Fruit fly (Drosophila melanogaster) S2 (cell line): ENCODE data around the gene Cluap1.
A peak's percentile ranks its signal among the peaks of the same experiment; 100 is the strongest.

Experiments
- CG8478 ChIP-seq: fragments of >200 bp; optimal IDR thresholded peaks from 2 replicates; lab custom pipeline; 2018
- CTCF ChIP-seq, 2 experiments: fragments of >200 bp; optimal IDR thresholded peaks; 2 replicates each; lab custom pipeline; 2018

Cluap1 gene

dm6 chrX:22544222-22544621, at the start of gene Cluap1:
Gene Cluap1, minus strand, starts transcription at chrX:22544322.
- TF ChIP-seq CG8478 = no peak
- TF ChIP-seq CTCF (optimal IDR thresholded peaks at IDR 0.05; lab: Kevin White, UChicago) = no peak

- TF ChIP-seq CTCF (optimal IDR thresholded peaks at IDR 0.05; lab: Kevin White, UChicago) = peak; percentile 76 to 77
- no peak for TF ChIP-seq CG8478
Measured at dm6 chrX:22582909-22583308, 38.8 kb upstream of the Cluap1 start.

- no peak for TF ChIP-seq CG8478
- TF ChIP-seq CTCF (optimal IDR thresholded peaks at IDR 0.05; lab: Kevin White, UChicago) = no peak
Measured at dm6 chrX:22575082-22575481, 31.0 kb upstream of the Cluap1 start.

- TF ChIP-seq CG8478 (no peak), CTCF (optimal IDR thresholded peaks at IDR 0.05; lab: Kevin White, UChicago) (no peak)
Measured at dm6 chrX:22574362-22574761, 30.2 kb upstream of the Cluap1 start.

- TF ChIP-seq CTCF (optimal IDR thresholded peaks at IDR 0.05; lab: Kevin White, UChicago) (no peak), CG8478 (no peak)
Measured at dm6 chrX:22546797-22547196, 2.7 kb upstream of the Cluap1 start, which contains the start of gene CG17601. Gene CG17601, plus strand, starts transcription at chrX:22547097.

dm6 chrX:22544660-22545059, 538 bp upstream of the Cluap1 start:
- TF ChIP-seq CG8478 (no peak), CTCF (optimal IDR thresholded peaks at IDR 0.05; lab: Kevin White, UChicago) (peak; percentile 61 to 70)

dm6 chrX:22540065-22540504, 4.0 kb downstream of the Cluap1 start, which contains the start of gene CG17598:
Gene CG17598, minus strand, starts transcription at chrX:22540383.
- TF ChIP-seq CTCF (optimal IDR thresholded peaks at IDR 0.05; lab: Kevin White, UChicago) = no peak
- no peak for TF ChIP-seq CG8478

dm6 chrX:22529664-22530321, 14.3 kb downstream of the Cluap1 start, which contains the start of gene S6kII:
Gene S6kII, plus strand, starts transcription at chrX:22529964.
- TF ChIP-seq CG8478 = no peak
- no peak for TF ChIP-seq CTCF (optimal IDR thresholded peaks at IDR 0.05; lab: Kevin White, UChicago)

dm6 chrX:22527210-22527609, 16.9 kb downstream of the Cluap1 start:
- TF ChIP-seq CG8478 = no peak
- no peak for TF ChIP-seq CTCF (optimal IDR thresholded peaks at IDR 0.05; lab: Kevin White, UChicago)

- no peak for TF ChIP-seq CTCF (optimal IDR thresholded peaks at IDR 0.05; lab: Kevin White, UChicago)
- no peak for TF ChIP-seq CG8478
Measured at dm6 chrX:22514948-22515347, 29.2 kb downstream of the Cluap1 start, which contains the start of gene CG17600. Gene CG17600, plus strand, starts transcription at chrX:22515197.

- TF ChIP-seq CG8478 (no peak), CTCF (optimal IDR thresholded peaks at IDR 0.05; lab: Kevin White, UChicago) (no peak)
Measured at dm6 chrX:22512071-22512470, 32.1 kb downstream of the Cluap1 start.

- TF ChIP-seq CG8478 (no peak), CTCF (optimal IDR thresholded peaks at IDR 0.05; lab: Kevin White, UChicago) (no peak)
Measured at dm6 chrX:22510776-22511175, 33.3 kb downstream of the Cluap1 start.

dm6 chrX:22509085-22509484, 35.0 kb downstream of the Cluap1 start:
- TF ChIP-seq CTCF (optimal IDR thresholded peaks at IDR 0.05; lab: Kevin White, UChicago) = no peak
- TF ChIP-seq CG8478 = no peak

- TF ChIP-seq CTCF (optimal IDR thresholded peaks at IDR 0.05; lab: Kevin White, UChicago) (no peak), CG8478 (no peak)
Measured at dm6 chrX:22502225-22502624, 41.9 kb downstream of the Cluap1 start.

- no peak for TF ChIP-seq CG8478
- no peak for TF ChIP-seq CTCF (optimal IDR thresholded peaks at IDR 0.05; lab: Kevin White, UChicago)
Measured at dm6 chrX:22499557-22499956, 44.6 kb downstream of the Cluap1 start.
